Worm (Caenorhabditis elegans): ENCODE data around the gene hint-3.

hint-3 gene

ce11 chrV:7761906-7762305, 1.6 kb downstream of the hint-3 start:
- TF ChIP-seq ceh-27 (GFP tag; optimal IDR thresholded peaks at IDR 0.05) (no peak), dox-1 (GFP tag; IDR thresholded peaks at IDR 0.05) (no peak), lsy-27 (tag; optimal IDR thresholded peaks at IDR 0.05; ENCODE audit: borderline replicate concordance, insufficient read depth) (no peak), ztf-6 (GFP tag; IDR thresholded peaks at IDR 0.05) (no peak), Y53G8AR.9 (GFP tag; conservative IDR thresholded peaks at IDR 0.05) (0 out of 2 replicates have a peak, but pooled peaks have one; percentile 1)

- no peak for TF ChIP-seq tlf-1 (GFP tag; optimal IDR thresholded peaks at IDR 0.05)
- no peak for TF ChIP-seq C17E4.6 (GFP tag; IDR thresholded peaks at IDR 0.05)
- no peak for TF ChIP-seq cebp-2 (GFP tag; IDR thresholded peaks at IDR 0.05)
- TF ChIP-seq lsl-1 (GFP tag; optimal IDR thresholded peaks at IDR 0.05) = no peak
- no peak for TF ChIP-seq F37B4.10 (GFP tag; IDR thresholded peaks at IDR 0.05)
- no peak for TF ChIP-seq egrh-3 (GFP tag; IDR thresholded peaks at IDR 0.05)
Measured at ce11 chrV:7770961-7771360, 10.7 kb downstream of the hint-3 start, which contains the start of gene frpr-3. Gene frpr-3 (plus strand): TSS chrV:7771261.

DNA sequence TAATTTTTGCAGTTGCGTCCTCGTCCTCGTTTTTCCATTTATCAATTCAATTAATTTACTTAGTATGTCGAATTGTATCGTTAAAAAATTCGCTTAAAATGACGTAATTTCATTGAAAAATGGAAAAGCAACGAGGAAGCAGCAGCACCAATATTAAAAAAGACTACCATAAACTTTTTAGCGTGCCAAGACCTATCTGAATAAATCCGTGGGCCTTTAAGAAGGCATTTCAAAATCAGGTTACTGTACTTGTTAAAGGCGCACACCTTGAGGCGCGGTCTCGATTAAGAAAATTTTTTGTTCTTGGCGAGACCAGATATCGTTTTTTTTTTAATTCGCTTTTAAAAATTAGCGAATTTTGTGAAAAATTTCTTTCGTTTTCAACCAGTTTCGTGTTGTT, 13.4 kb downstream of the hint-3 start:
- no peak for TF ChIP-seq hrde-1 (tag; optimal IDR thresholded peaks at IDR 0.05; ENCODE audit: borderline replicate concordance)
- peak; percentile 71 for TF ChIP-seq lsl-1 (GFP tag; optimal IDR thresholded peaks at IDR 0.05)
- TF ChIP-seq B0035.1 (tag; optimal IDR thresholded peaks at IDR 0.05) = no peak
- peak; percentile 57 for TF ChIP-seq F33H1.4 (GFP tag; IDR thresholded peaks at IDR 0.05)
- peak; percentile 20 for TF ChIP-seq xnd-1 (tag; optimal IDR thresholded peaks at IDR 0.05)

DNA sequence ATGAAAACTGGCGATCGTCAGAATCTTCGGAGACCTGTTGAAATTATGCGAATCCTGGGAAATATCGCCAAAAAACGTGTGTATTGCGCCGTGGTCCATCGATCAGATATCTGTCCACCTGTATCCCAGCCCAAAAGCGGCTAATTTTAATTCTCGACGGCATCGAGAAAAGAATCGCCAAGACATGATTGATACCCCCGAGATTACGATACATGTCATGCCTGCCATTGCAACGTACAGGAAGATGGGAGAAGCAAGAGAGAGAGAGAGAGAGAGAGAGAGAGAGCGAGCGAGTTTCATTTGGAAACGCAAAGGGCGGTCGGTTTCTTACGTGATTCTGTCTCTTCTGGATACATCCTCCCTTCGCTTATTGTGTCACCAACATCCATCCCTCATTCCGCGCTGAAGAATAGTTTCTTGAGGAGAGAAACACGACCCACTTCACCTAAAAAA, 13.9 kb downstream of the hint-3 start, which contains the start of gene grl-10:
Gene grl-10 (plus strand): TSS at position 403 of the 453 bp plus-strand sequence.
- TF ChIP-seq ceh-27 (GFP tag; optimal IDR thresholded peaks at IDR 0.05) = peak; percentile 11
- TF ChIP-seq nfya-1 (tag; optimal IDR thresholded peaks at IDR 0.05; ENCODE audit: borderline replicate concordance, insufficient read depth) = no peak

ce11 chrV:7775226-7775625, 15.0 kb downstream of the hint-3 start:
- TF ChIP-seq ztf-22 (GFP tag; optimal IDR thresholded peaks at IDR 0.05) (no peak), madf-6 (GFP tag; IDR thresholded peaks at IDR 0.05) (peak; percentile 48; the same call in 1 of the 2 replicates), B0336.3 (GFP tag; IDR thresholded peaks at IDR 0.05) (peak; percentile 75), nfya-1 (tag; optimal IDR thresholded peaks at IDR 0.05; ENCODE audit: borderline replicate concordance, insufficient read depth) (no peak), attf-6 (GFP tag; IDR thresholded peaks at IDR 0.05) (peak; percentile 16; the same call in 1 of the 2 replicates), F33H1.4 (GFP tag; IDR thresholded peaks at IDR 0.05) (peak; percentile 8; the same call in 1 of the 2 replicates), efl-1 (GFP tag; optimal IDR thresholded peaks at IDR 0.05) (no peak), ztf-26 (tag; optimal IDR thresholded peaks at IDR 0.05) (no peak), Y53G8AR.9 (GFP tag; conservative IDR thresholded peaks at IDR 0.05) (0 out of 2 replicates have a peak, but pooled peaks have one; percentile 27), F10E7.11 (tag; optimal IDR thresholded peaks at IDR 0.05) (no peak), F37B4.10 (GFP tag; IDR thresholded peaks at IDR 0.05) (no peak), ztf-18 (tag; optimal IDR thresholded peaks at IDR 0.05) (no peak), hsf-1 (GFP tag; IDR thresholded peaks at IDR 0.05) (0 out of 2 replicates have a peak, but pooled peaks have one; percentile 66), lin-54 (GFP tag; optimal IDR thresholded peaks at IDR 0.05) (peak; percentile 2), mcd-1 (GFP tag; IDR thresholded peaks at IDR 0.05) (peak; percentile 21; the same call in 1 of the 2 replicates), dox-1 (GFP tag; IDR thresholded peaks at IDR 0.05) (peak; percentile 28; the same call in 1 of the 2 replicates), tlf-1 (GFP tag; optimal IDR thresholded peaks at IDR 0.05) (peak; percentile 20)

DNA sequence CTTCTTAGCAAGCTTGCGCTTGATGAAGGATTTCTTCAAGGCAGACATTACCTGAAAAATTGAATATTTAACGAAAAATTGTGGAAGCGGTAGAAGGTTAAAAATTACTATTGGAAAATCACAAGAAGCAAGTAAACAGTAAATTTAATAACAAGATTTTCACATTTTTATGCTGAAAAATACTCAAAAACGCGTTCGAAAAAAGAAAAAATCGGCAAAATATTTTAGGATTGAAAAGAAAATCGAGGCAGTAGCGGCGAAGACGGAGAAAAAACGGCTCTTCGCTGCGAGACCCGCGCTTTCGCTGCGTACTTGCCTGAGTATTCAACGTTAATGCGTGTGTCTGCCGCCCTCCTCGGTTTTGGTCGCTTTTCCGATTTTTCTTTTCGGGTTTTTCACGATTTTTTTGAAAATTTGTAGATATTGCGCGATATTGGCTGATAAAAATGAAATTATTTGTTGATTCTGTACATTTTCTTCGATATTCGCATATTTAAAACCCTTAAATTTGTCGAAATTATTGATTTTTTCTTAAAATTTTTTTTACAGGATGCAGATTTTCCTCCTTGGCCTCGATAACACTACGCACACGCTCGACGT, 15.9 kb downstream of the hint-3 start, which contains the start of the genes rpl-39 and rps-30:
Gene rpl-39 (minus strand): TSS at position 51 of the 600 bp plus-strand sequence.
Gene rps-30 (plus strand): TSS at position 550 of the 600 bp plus-strand sequence.
- TF ChIP-seq hlh-12 (tag; optimal IDR thresholded peaks at IDR 0.05) = no peak
- peak; percentile 23 for TF ChIP-seq somi-1 (GFP tag; optimal IDR thresholded peaks at IDR 0.05)
- TF ChIP-seq lin-26 (GFP tag; IDR thresholded peaks at IDR 0.05) = no peak
- TF ChIP-seq lin-40 (tag; optimal IDR thresholded peaks at IDR 0.05) = peak; percentile 53
- TF ChIP-seq mcd-1 (GFP tag; IDR thresholded peaks at IDR 0.05) = peak; percentile 80
- TF ChIP-seq ceh-100 (GFP tag; IDR thresholded peaks at IDR 0.05) = peak; percentile 42
- TF ChIP-seq K11D2.4 (GFP tag; IDR thresholded peaks at IDR 0.05) = peak; percentile 72
- no peak for TF ChIP-seq gei-17 (GFP tag; optimal IDR thresholded peaks at IDR 0.05)
- TF ChIP-seq F57C9.4 (tag; optimal IDR thresholded peaks at IDR 0.05) = no peak
- TF ChIP-seq B0019.2 (GFP tag; conservative IDR thresholded peaks at IDR 0.05) = 0 out of 2 replicates have a peak, but pooled peaks have one; percentile 47
- TF ChIP-seq hmg-20 (GFP tag; IDR thresholded peaks at IDR 0.05) = no peak
- no peak for TF ChIP-seq unc-130 (GFP tag; optimal IDR thresholded peaks at IDR 0.05)
- no peak for TF ChIP-seq aptf-3 (GFP tag; IDR thresholded peaks at IDR 0.05)

Data from whole organism, young adult.